Fruit fly (Drosophila melanogaster): Measurements from ENCODE around the gene CG32061.

- TF ChIP-seq topi (GFP tag; optimal IDR thresholded peaks at IDR 0.05): no peak
- TF ChIP-seq pdm3 (GFP tag; optimal IDR thresholded peaks at IDR 0.05): no peak
- TF ChIP-seq CG15336 (GFP tag; IDR thresholded peaks at IDR 0.05): no peak
- TF ChIP-seq Lpt (GFP tag; optimal IDR thresholded peaks at IDR 0.05): no peak
- no peak for TF ChIP-seq Sox102F (GFP tag; optimal IDR thresholded peaks at IDR 0.05)
- TF ChIP-seq CG10669 (GFP tag; optimal IDR thresholded peaks at IDR 0.05): no peak
- TF ChIP-seq CG31627 (GFP tag; optimal IDR thresholded peaks at IDR 0.05): no peak
- no peak for TF ChIP-seq CG3032 (tag; optimal IDR thresholded peaks at IDR 0.05)
- no peak for TF ChIP-seq CG11294 (GFP tag; IDR thresholded peaks at IDR 0.05)
- no peak for TF ChIP-seq CG16779 (tag; optimal IDR thresholded peaks at IDR 0.05)
- TF ChIP-seq fkh (GFP tag; optimal IDR thresholded peaks at IDR 0.05): no peak
- no peak for TF ChIP-seq CG11762 (GFP tag; optimal IDR thresholded peaks at IDR 0.05; ENCODE audit: insufficient read depth)
- no peak for TF ChIP-seq OdsH (GFP tag; optimal IDR thresholded peaks at IDR 0.05)
- TF ChIP-seq CG4318 (GFP tag; optimal IDR thresholded peaks at IDR 0.05): no peak
Measured at dm6 chr3L:10427318-10427717, 36.3 kb upstream of the CG32061 start.

Measured in whole organism, prepupa.